Fruit fly (Drosophila melanogaster) whole organism, embryonic: Measurements from ENCODE around the gene jdp.

Experiments
- Abd-B ChIP-seq: fragments of 200-800 bp; sonication (Bioruptor generic); optimal IDR thresholded peaks from 2 replicates; lab custom pipeline; 2018; ENCODE audit warnings: missing biosample characterization, mild to moderate bottlenecking, missing genetic modification characterization, moderate library complexity
- Antp ChIP-seq: fragments of 200-800 bp; sonication (Bioruptor generic); optimal IDR thresholded peaks from 3 replicates; lab custom pipeline; 2016; ENCODE audit warnings: missing biosample characterization, missing genetic modification characterization
- Asciz ChIP-seq: fragments of 200-800 bp; sonication (Bioruptor generic); optimal IDR thresholded peaks from 2 replicates; lab custom pipeline; 2017; ENCODE audit warnings: missing biosample characterization, mild to moderate bottlenecking, missing genetic modification characterization, missing genetic modification reagents
- CG11504 ChIP-seq: fragments of 200-800 bp; sonication (Bioruptor generic); optimal IDR thresholded peaks from 3 replicates; lab custom pipeline; 2019; ENCODE audit warnings: missing biosample characterization, mild to moderate bottlenecking, missing genetic modification characterization, moderate library complexity
- CG12942 ChIP-seq: fragments of 200-800 bp; sonication (Bioruptor generic); optimal IDR thresholded peaks from 3 replicates; lab custom pipeline; 2016; ENCODE audit warnings: missing biosample characterization, missing genetic modification characterization
- CG14441 ChIP-seq: fragments of 200-800 bp; sonication (Bioruptor generic); IDR thresholded peaks from 2 replicates; pipeline ENCODE4 v1.3.6; 2022; ENCODE audit warnings: missing biosample characterization, missing genetic modification characterization
- CG1602 ChIP-seq: fragments of 200-800 bp; sonication (Bioruptor generic); optimal IDR thresholded peaks from 3 replicates; lab custom pipeline; 2016; ENCODE audit warnings: missing biosample characterization, missing genetic modification characterization
- CG17385 ChIP-seq: fragments of 200-800 bp; sonication (Bioruptor generic); optimal IDR thresholded peaks from 3 replicates; lab custom pipeline; 2018; ENCODE audit warnings: missing biosample characterization, mild to moderate bottlenecking, missing genetic modification characterization
- CG2712 ChIP-seq: fragments of 200-800 bp; optimal IDR thresholded peaks from 3 replicates; lab custom pipeline; 2019; ENCODE audit warnings: missing biosample characterization, mild to moderate bottlenecking, missing genetic modification characterization, moderate library complexity
- CG2875 ChIP-seq: fragments of 200-800 bp; sonication (Bioruptor generic); optimal IDR thresholded peaks from 2 replicates; lab custom pipeline; 2017; ENCODE audit warnings: missing biosample characterization, mild to moderate bottlenecking, missing genetic modification characterization, missing genetic modification reagents
- CG32532 ChIP-seq: fragments of 200-800 bp; sonication (Bioruptor generic); IDR thresholded peaks from 2 replicates; pipeline ENCODE4 v1.3.6; 2022; ENCODE audit warnings: missing biosample characterization, missing genetic modification characterization
- CG4617 ChIP-seq: fragments of 200-800 bp; sonication (Bioruptor generic); optimal IDR thresholded peaks from 3 replicates; lab custom pipeline; 2016; ENCODE audit warnings: missing biosample characterization, missing genetic modification characterization, borderline replicate concordance
- CG6175 ChIP-seq: fragments of 200-800 bp; sonication (Bioruptor generic); IDR thresholded peaks from 3 replicates; pipeline ENCODE4 v1.3.6; 2022; ENCODE audit warnings: missing biosample characterization, missing genetic modification characterization
- CG6254 ChIP-seq: fragments of 200-800 bp; sonication (Bioruptor generic); optimal IDR thresholded peaks from 3 replicates; lab custom pipeline; 2017; ENCODE audit warnings: mild to moderate bottlenecking, missing biosample characterization, missing genetic modification reagents, missing genetic modification characterization
- CG8281 ChIP-seq: fragments of 200-800 bp; sonication (Bioruptor generic); optimal IDR thresholded peaks from 2 replicates; lab custom pipeline; 2018; ENCODE audit warnings: missing biosample characterization, mild to moderate bottlenecking, missing genetic modification characterization, moderate library complexity
- CG8359 ChIP-seq: fragments of 200-800 bp; sonication (Bioruptor generic); optimal IDR thresholded peaks from 2 replicates; lab custom pipeline; 2017; ENCODE audit warnings: missing biosample characterization, mild to moderate bottlenecking, missing genetic modification characterization, borderline replicate concordance
- CG8478 ChIP-seq: fragments of >200 bp; optimal IDR thresholded peaks from 2 replicates; lab custom pipeline; 2018
- CG8944 ChIP-seq: fragments of 200-800 bp; sonication (Bioruptor generic); optimal IDR thresholded peaks from 3 replicates; lab custom pipeline; 2016; ENCODE audit warnings: missing biosample characterization, missing genetic modification characterization
- CG9876 ChIP-seq: fragments of 200-800 bp; sonication (Bioruptor generic); optimal IDR thresholded peaks from 2 replicates; lab custom pipeline; 2016; ENCODE audit warnings: missing biosample characterization, missing genetic modification characterization
- Camta ChIP-seq: fragments of 200-800 bp; sonication (Bioruptor generic); optimal IDR thresholded peaks from 2 replicates; lab custom pipeline; 2016; ENCODE audit warnings: missing biosample characterization, missing genetic modification characterization
- Dad ChIP-seq: fragments of 200-800 bp; sonication (Bioruptor generic); optimal IDR thresholded peaks from 3 replicates; lab custom pipeline; 2016; ENCODE audit warnings: missing biosample characterization, missing genetic modification characterization
- Dbx ChIP-seq: fragments of 200-800 bp; sonication (Bioruptor generic); IDR thresholded peaks from 3 replicates; pipeline ENCODE4 v1.3.6; 2022; ENCODE audit warnings: missing biosample characterization, missing genetic modification characterization
- Deaf1 ChIP-seq: fragments of 200-800 bp; optimal IDR thresholded peaks from 3 replicates; lab custom pipeline; 2019; ENCODE audit warnings: missing biosample characterization, mild to moderate bottlenecking, missing genetic modification characterization, moderate library complexity
- H2.0 ChIP-seq: fragments of 200-800 bp; sonication (Bioruptor generic); IDR thresholded peaks from 2 replicates; pipeline ENCODE4 v1.3.6; 2022; ENCODE audit warnings: missing biosample characterization, missing genetic modification characterization
- HLH3B ChIP-seq: fragments of 200-800 bp; sonication (Bioruptor generic); IDR thresholded peaks from 2 replicates; pipeline ENCODE4 v1.3.6; 2022; ENCODE audit warnings: missing biosample characterization, missing genetic modification characterization
- Hey ChIP-seq: fragments of 200-800 bp; sonication (Bioruptor generic); optimal IDR thresholded peaks from 3 replicates; lab custom pipeline; 2018; ENCODE audit warnings: missing biosample characterization, mild to moderate bottlenecking, missing genetic modification characterization
- NfI ChIP-seq: fragments of 200-800 bp; sonication (Bioruptor generic); optimal IDR thresholded peaks from 3 replicates; lab custom pipeline; 2018; ENCODE audit warnings: missing biosample characterization, mild to moderate bottlenecking, missing genetic modification characterization, moderate library complexity
- Pdp1 ChIP-seq, 2 experiments: fragments of 200-800 bp; sonication (Bioruptor generic); optimal IDR thresholded peaks; 3 replicates each; lab custom pipeline; 2016; ENCODE audit warnings: missing biosample characterization in 2 of 2, missing genetic modification characterization in 2 of 2, mild to moderate bottlenecking in 1 of 2, moderate library complexity in 1 of 2
- Ptx1 ChIP-seq: fragments of 200-800 bp; sonication (Bioruptor generic); IDR thresholded peaks from 2 replicates; pipeline ENCODE4 v1.3.6; 2022; ENCODE audit warnings: missing biosample characterization, missing genetic modification characterization
- Sox102F ChIP-seq: fragments of 200-800 bp; sonication (Bioruptor generic); optimal IDR thresholded peaks from 2 replicates; lab custom pipeline; 2018; ENCODE audit warnings: missing biosample characterization, mild to moderate bottlenecking, missing genetic modification characterization, moderate library complexity
- bigmax ChIP-seq: fragments of 200-800 bp; sonication (Bioruptor generic); optimal IDR thresholded peaks from 2 replicates; lab custom pipeline; 2018; ENCODE audit warnings: missing biosample characterization, mild to moderate bottlenecking, missing genetic modification characterization
- cg ChIP-seq: fragments of 200-800 bp; sonication (Bioruptor generic); optimal IDR thresholded peaks from 3 replicates; lab custom pipeline; 2019; ENCODE audit warnings: missing biosample characterization, mild to moderate bottlenecking, missing genetic modification characterization, moderate library complexity
- crol ChIP-seq: fragments of 200-800 bp; sonication (Bioruptor generic); IDR thresholded peaks from 2 replicates; pipeline ENCODE4 v1.3.6; 2022; ENCODE audit warnings: missing biosample characterization, missing genetic modification characterization
- dati ChIP-seq: fragments of 200-800 bp; sonication (Bioruptor generic); IDR thresholded peaks from 2 replicates; pipeline ENCODE4 v1.3.6; 2022; ENCODE audit warnings: missing biosample characterization, missing genetic modification characterization
- exex ChIP-seq: fragments of 200-800 bp; sonication (Bioruptor generic); optimal IDR thresholded peaks from 4 replicates; lab custom pipeline; 2018; ENCODE audit warnings: missing biosample characterization, mild to moderate bottlenecking, missing genetic modification characterization, moderate library complexity
- fd64A ChIP-seq: fragments of 200-800 bp; sonication (Bioruptor generic); optimal IDR thresholded peaks from 3 replicates; lab custom pipeline; 2018; ENCODE audit warnings: missing biosample characterization, mild to moderate bottlenecking, missing genetic modification characterization
- gcm ChIP-seq: fragments of 200-800 bp; sonication (Bioruptor generic); optimal IDR thresholded peaks from 2 replicates; lab custom pipeline; 2019; ENCODE audit warnings: missing biosample characterization, mild to moderate bottlenecking, missing genetic modification characterization, moderate library complexity
- grau ChIP-seq: fragments of 200-800 bp; optimal IDR thresholded peaks from 3 replicates; lab custom pipeline; 2019; ENCODE audit warnings: missing biosample characterization, mild to moderate bottlenecking, missing genetic modification characterization, moderate library complexity
- gsb ChIP-seq: fragments of 200-800 bp; sonication (Bioruptor generic); IDR thresholded peaks from 2 replicates; pipeline ENCODE4 v1.3.6; 2022; ENCODE audit warnings: missing biosample characterization, missing genetic modification characterization
- hkb ChIP-seq, 2 experiments: fragments of 200-800 bp in 1 of 2; fragments of >200 bp in 1 of 2; sonication (Bioruptor generic) in 1 of 2; IDR thresholded peaks in 1 of 2; optimal IDR thresholded peaks in 1 of 2; 2 replicates each; pipeline versions ENCODE4 v1.3.6 to Lab custom; 2017 to 2022; ENCODE audit warnings: missing biosample characterization in 1 of 2, missing genetic modification characterization in 1 of 2
- mam ChIP-seq: fragments of 200-800 bp; sonication (Bioruptor generic); optimal IDR thresholded peaks from 3 replicates; lab custom pipeline; 2016; ENCODE audit warnings: missing biosample characterization, missing genetic modification characterization
- nerfin-1 ChIP-seq: fragments of 200-800 bp; sonication (Bioruptor generic); optimal IDR thresholded peaks from 3 replicates; lab custom pipeline; 2019; ENCODE audit warnings: missing biosample characterization, mild to moderate bottlenecking, missing genetic modification characterization, moderate library complexity
- pnt ChIP-seq: fragments of 200-800 bp; sonication (Bioruptor generic); optimal IDR thresholded peaks from 3 replicates; lab custom pipeline; 2016; ENCODE audit warnings: missing biosample characterization, missing genetic modification characterization
- ro ChIP-seq: fragments of 200-800 bp; sonication (Bioruptor generic); IDR thresholded peaks from 2 replicates; pipeline ENCODE4 v1.3.6; 2022; ENCODE audit warnings: missing biosample characterization, missing genetic modification characterization
- tin ChIP-seq: fragments of 200-800 bp; sonication (Bioruptor generic); optimal IDR thresholded peaks from 3 replicates; lab custom pipeline; 2016; ENCODE audit warnings: missing biosample characterization, missing genetic modification characterization
- unpg ChIP-seq: fragments of 200-800 bp; sonication (Bioruptor generic); optimal IDR thresholded peaks from 3 replicates; lab custom pipeline; 2018; ENCODE audit warnings: missing biosample characterization, mild to moderate bottlenecking, missing genetic modification characterization, moderate library complexity
- zen2 ChIP-seq: fragments of 200-800 bp; sonication (Bioruptor generic); IDR thresholded peaks from 3 replicates; pipeline ENCODE4 v1.3.6; 2022; ENCODE audit warnings: missing biosample characterization, missing genetic modification characterization; ENCODE audit not compliant: partially characterized antibody
- zfh2 ChIP-seq: fragments of 200-800 bp; sonication (Bioruptor generic); optimal IDR thresholded peaks from 2 replicates; lab custom pipeline; 2016; ENCODE audit warnings: missing biosample characterization, missing genetic modification characterization

The jdp gene

dm6 chr3R:30531989-30532653 is 5.3 kb upstream of the jdp start, which contains the start of gene tmod (continued):
- peak; percentile 44 for TF ChIP-seq CG6254 (GFP tag; lab: Kevin White, UChicago)
- TF ChIP-seq fd64A = peak; percentile 6
- TF ChIP-seq CG14441 (GFP tag; lab: Robert Waterston, UW) = 0 out of 2 replicates have a peak, but pooled peaks have one; percentile 5
- peak; percentile 23 for TF ChIP-seq CG8281 (tag; lab: Kevin White, UChicago)
- peak; percentile 54 for TF ChIP-seq grau (tag; lab: Kevin White, UChicago)
- peak; percentile 70; the same call in 1 of the 2 replicates for TF ChIP-seq CG32532
- TF ChIP-seq NfI (GFP tag; lab: Kevin White, UChicago) = peak; percentile 1
- no peak for TF ChIP-seq CG9876 (GFP tag; lab: Kevin White, UChicago)
- TF ChIP-seq Sox102F (GFP tag; lab: Kevin White, UChicago) = peak; percentile 57
- TF ChIP-seq ro (GFP tag; lab: Robert Waterston, UW) = no peak
- TF ChIP-seq CG2875 (GFP tag; lab: Kevin White, UChicago) = peak; percentile 71
- no peak for TF ChIP-seq gsb (GFP tag; lab: Robert Waterston, UW)
- TF ChIP-seq bigmax (GFP tag; lab: Kevin White, UChicago) = no peak
- peak; percentile 32; the same call in 1 of the 3 replicates for TF ChIP-seq zen2 (GFP tag; lab: Robert Waterston, UW)
- TF ChIP-seq Antp (GFP tag; lab: Kevin White, UChicago) = peak; percentile 6
- 0 out of 2 replicates have a peak, but pooled peaks have one; percentile 39 for TF ChIP-seq H2.0 (GFP tag; lab: Robert Waterston, UW)
- TF ChIP-seq CG12942 (GFP tag; lab: Kevin White, UChicago) = peak; percentile 27
- peak; percentile 85 for TF ChIP-seq crol (GFP tag; lab: Robert Waterston, UW)
- TF ChIP-seq cg = no peak
- peak; percentile 41 for TF ChIP-seq CG8359
- TF ChIP-seq CG8944 (GFP tag; lab: Kevin White, UChicago) = peak; percentile 41
- TF ChIP-seq Hey (tag; lab: Kevin White, UChicago) = no peak
- TF ChIP-seq tin (GFP tag; lab: Kevin White, UChicago) = peak; percentile 34
- TF ChIP-seq Dad (GFP tag; lab: Kevin White, UChicago) = peak; percentile 7
- TF ChIP-seq CG4617 = no peak
- TF ChIP-seq CG11504 = peak; percentile 74
- TF ChIP-seq exex (tag; lab: Kevin White, UChicago) = no peak
- TF ChIP-seq Ptx1 (GFP tag; lab: Robert Waterston, UW) = peak; percentile 55
- peak; percentile 65 for TF ChIP-seq CG2712 (tag; lab: Kevin White, UChicago)
- TF ChIP-seq CG1602 = peak; percentile 5
- TF ChIP-seq Camta (GFP tag; lab: Kevin White, UChicago) = peak; percentile 27
- TF ChIP-seq gcm (GFP tag; lab: Kevin White, UChicago) = peak; percentile 40
- TF ChIP-seq CG6175 (GFP tag; lab: Robert Waterston, UW) = peak; percentile 51; the same call in 1 of the 3 replicates
- peak; percentile 57 for TF ChIP-seq pnt (GFP tag; lab: Kevin White, UChicago)
- peak; percentile 10; the same call in 1 of the 2 replicates for TF ChIP-seq HLH3B (GFP tag; lab: Robert Waterston, UW)
- no peak; the same call in 1 of the 2 replicates for TF ChIP-seq dati (GFP tag; lab: Robert Waterston, UW)
- peak; percentile 26 for TF ChIP-seq Abd-B
- TF ChIP-seq unpg (GFP tag; lab: Kevin White, UChicago) = peak; percentile 64
- TF ChIP-seq hkb (optimal IDR thresholded peaks at IDR 0.05; lab: Kevin White, UChicago) = no peak
- peak; percentile 49; the same call in 1 of the 2 replicates for TF ChIP-seq hkb (GFP tag; IDR thresholded peaks at IDR 0.05; lab: Robert Waterston, UW)
- peak; percentile 50 for TF ChIP-seq CG8478 (lab: Kevin White, UChicago)
- peak; percentile 53 for TF ChIP-seq nerfin-1 (tag; lab: Kevin White, UChicago)
- peak; percentile 3 for TF ChIP-seq Asciz (GFP tag; lab: Kevin White, UChicago)
- peak; percentile 37 for TF ChIP-seq mam (GFP tag; lab: Kevin White, UChicago)
- peak; percentile 42 for TF ChIP-seq Deaf1 (tag; lab: Kevin White, UChicago)
- peak in 1 of 2 experiments; percentile 53 for TF ChIP-seq Pdp1 (GFP tag; optimal IDR thresholded peaks at IDR 0.05; lab: Kevin White, UChicago)
- peak; percentile 55; the same call in 1 of the 3 replicates for TF ChIP-seq Dbx (GFP tag; lab: Robert Waterston, UW)
- TF ChIP-seq zfh2 (GFP tag; lab: Kevin White, UChicago) = no peak
- TF ChIP-seq CG17385 = peak; percentile 45
